Fruit fly (Drosophila melanogaster) whole organism, wandering third instar larva: ENCODE measurements around the gene CG6225.

ENCODE experiments used
- Abd-B ChIP-seq: fragments of >200 bp; optimal IDR thresholded peaks from 2 replicates; lab custom pipeline; 2017; ENCODE audit warnings: missing biosample characterization, missing genetic modification characterization
- CrebA ChIP-seq: fragments of 200-800 bp; sonication (Bioruptor generic); optimal IDR thresholded peaks from 2 replicates; lab custom pipeline; 2016; ENCODE audit warnings: missing biosample characterization, mild to moderate bottlenecking, missing genetic modification characterization, borderline replicate concordance
- Dif ChIP-seq: fragments of 200-275, 200-300 bp; sonication (Bioruptor generic); optimal IDR thresholded peaks from 2 replicates; lab custom pipeline; 2018; ENCODE audit warnings: missing biosample characterization, missing genetic modification characterization; ENCODE audit not compliant: partially characterized antibody
- HLH106 ChIP-seq: fragments of 200-800 bp; optimal IDR thresholded peaks from 3 replicates; lab custom pipeline; 2019; ENCODE audit warnings: missing biosample characterization, mild to moderate bottlenecking, missing genetic modification characterization, moderate library complexity
- Hnf4 ChIP-seq: fragments of 200-800 bp; sonication (Bioruptor generic); optimal IDR thresholded peaks from 2 replicates; lab custom pipeline; 2016; ENCODE audit warnings: missing biosample characterization, mild to moderate bottlenecking, missing genetic modification characterization
- Hr78 ChIP-seq: fragments of >200 bp; optimal IDR thresholded peaks from 2 replicates; lab custom pipeline; 2017; ENCODE audit warnings: missing biosample characterization, missing genetic modification characterization
- Hr83 ChIP-seq: fragments of 200-300 bp; sonication (Bioruptor generic); optimal IDR thresholded peaks from 2 replicates; lab custom pipeline; 2016; ENCODE audit warnings: missing biosample characterization, mild to moderate bottlenecking, missing genetic modification characterization, moderate library complexity; ENCODE audit not compliant: poor library complexity, severe bottlenecking
- Jra ChIP-seq: sonication (Bioruptor generic); optimal IDR thresholded peaks from 2 replicates; lab custom pipeline; 2016; ENCODE audit warnings: missing biosample characterization, missing genetic modification characterization
- Myc ChIP-seq: fragments of >200 bp; optimal IDR thresholded peaks from 2 replicates; lab custom pipeline; 2017
- N ChIP-seq: fragments of >200 bp; optimal IDR thresholded peaks from 2 replicates; lab custom pipeline; 2018; ENCODE audit warnings: missing biosample characterization, missing external identifiers, missing genetic modification characterization
- OdsH ChIP-seq: fragments of 200-800 bp; sonication (Bioruptor generic); optimal IDR thresholded peaks from 2 replicates; lab custom pipeline; 2016; ENCODE audit warnings: missing biosample characterization, mild to moderate bottlenecking, missing genetic modification characterization
- Rel ChIP-seq, 2 experiments: fragments of 200-800 bp; sonication (Bioruptor generic) in 1 of 2; optimal IDR thresholded peaks; 2 replicates in 1 of 2; 3 replicates in 1 of 2; lab custom pipeline; 2016 to 2019; ENCODE audit warnings: mild to moderate bottlenecking in 2 of 2, missing biosample characterization in 2 of 2, missing genetic modification characterization in 2 of 2, moderate library complexity in 1 of 2
- Vsx2 ChIP-seq: fragments of 200-300, 225-300 bp; sonication (Bioruptor generic); optimal IDR thresholded peaks from 2 replicates; lab custom pipeline; 2018; ENCODE audit warnings: missing biosample characterization, missing genetic modification characterization; ENCODE audit not compliant: partially characterized antibody
- br ChIP-seq: fragments of 200-800 bp; sonication (Bioruptor generic); optimal IDR thresholded peaks from 2 replicates; lab custom pipeline; 2016; ENCODE audit warnings: missing biosample characterization, missing genetic modification characterization
- brk ChIP-seq: fragments of 200-800 bp; sonication (Bioruptor generic); optimal IDR thresholded peaks from 2 replicates; lab custom pipeline; 2016; ENCODE audit warnings: missing biosample characterization, mild to moderate bottlenecking, missing genetic modification characterization
- dmrt93B ChIP-seq: fragments of 200-800 bp; sonication (Bioruptor generic); optimal IDR thresholded peaks from 2 replicates; lab custom pipeline; 2018; ENCODE audit warnings: missing biosample characterization, mild to moderate bottlenecking, missing genetic modification characterization
- dsf ChIP-seq: sonication (Bioruptor generic); optimal IDR thresholded peaks from 2 replicates; lab custom pipeline; 2016; ENCODE audit warnings: missing biosample characterization, missing genetic modification characterization, borderline replicate concordance
- ey ChIP-seq: fragments of 200-800 bp; sonication (Bioruptor generic); optimal IDR thresholded peaks from 2 replicates; lab custom pipeline; 2016; ENCODE audit warnings: missing biosample characterization, missing genetic modification characterization
- foxo ChIP-seq, 2 experiments: fragments of 200-800 bp; sonication (Bioruptor generic); optimal IDR thresholded peaks; 2 replicates in 1 of 2; 3 replicates in 1 of 2; lab custom pipeline; 2016 to 2017; ENCODE audit warnings: missing biosample characterization in 2 of 2, missing genetic modification characterization in 2 of 2
- fru ChIP-seq: fragments of 200-800 bp; sonication (Bioruptor generic); optimal IDR thresholded peaks from 3 replicates; lab custom pipeline; 2016; ENCODE audit warnings: missing biosample characterization, mild to moderate bottlenecking, missing genetic modification characterization
- h ChIP-seq: fragments of 200-800 bp; sonication (Bioruptor generic); optimal IDR thresholded peaks from 3 replicates; lab custom pipeline; 2016; ENCODE audit warnings: missing biosample characterization, mild to moderate bottlenecking, missing genetic modification characterization
- jim ChIP-seq: fragments of 175-275, 200-325 bp; sonication (Bioruptor generic); optimal IDR thresholded peaks from 2 replicates; lab custom pipeline; 2016; ENCODE audit warnings: missing biosample characterization, mild to moderate bottlenecking, missing genetic modification characterization
- lola ChIP-seq: fragments of >200 bp; optimal IDR thresholded peaks from 2 replicates; lab custom pipeline; 2017; ENCODE audit warnings: missing biosample characterization, missing genetic modification characterization
- pan ChIP-seq: fragments of >200 bp; optimal IDR thresholded peaks from 2 replicates; lab custom pipeline; 2017
- psq ChIP-seq: fragments of 200-800 bp; sonication (Bioruptor generic); optimal IDR thresholded peaks from 3 replicates; lab custom pipeline; 2017; ENCODE audit warnings: missing biosample characterization, mild to moderate bottlenecking, missing genetic modification characterization, moderate library complexity
- sage ChIP-seq: fragments of 200-800 bp; sonication (Bioruptor generic); optimal IDR thresholded peaks from 2 replicates; lab custom pipeline; 2016; ENCODE audit warnings: missing biosample characterization, mild to moderate bottlenecking, missing genetic modification characterization
- sv ChIP-seq: fragments of 200-800 bp; sonication (Bioruptor generic); optimal IDR thresholded peaks from 3 replicates; lab custom pipeline; 2016; ENCODE audit warnings: missing biosample characterization, missing genetic modification characterization
- tai ChIP-seq: sonication (Bioruptor generic); optimal IDR thresholded peaks from 2 replicates; lab custom pipeline; 2016; ENCODE audit warnings: missing biosample characterization, missing genetic modification characterization

CG6225 gene

dm6 chr3R:12650537-12650936 is 3.8 kb upstream of the CG6225 start:
- no peak for TF ChIP-seq foxo (GFP tag; optimal IDR thresholded peaks at IDR 0.05; lab: Kevin White, UChicago)
- TF ChIP-seq fru (GFP tag; lab: Kevin White, UChicago) = no peak
- TF ChIP-seq brk (GFP tag; lab: Kevin White, UChicago) = no peak
- TF ChIP-seq dsf (GFP tag; lab: Kevin White, UChicago) = no peak
- no peak for TF ChIP-seq lola (GFP tag; lab: Kevin White, UChicago)
- TF ChIP-seq Rel (GFP tag; optimal IDR thresholded peaks at IDR 0.05; lab: Kevin White, UChicago) = no peak
- TF ChIP-seq Rel (tag; optimal IDR thresholded peaks at IDR 0.05; lab: Kevin White, UChicago) = no peak
- TF ChIP-seq jim (GFP tag; lab: Kevin White, UChicago) = no peak
- TF ChIP-seq Myc (lab: Kevin White, UChicago) = no peak
- TF ChIP-seq N (GFP tag; lab: Kevin White, UChicago) = no peak
- TF ChIP-seq tai = no peak
- no peak for TF ChIP-seq pan
- no peak for TF ChIP-seq Dif (GFP tag; lab: Kevin White, UChicago)
- no peak for TF ChIP-seq br
- TF ChIP-seq Vsx2 (GFP tag; lab: Kevin White, UChicago) = no peak
- TF ChIP-seq sage = no peak
- no peak for TF ChIP-seq OdsH (GFP tag; lab: Kevin White, UChicago)
- no peak for TF ChIP-seq dmrt93B (GFP tag; lab: Kevin White, UChicago)
- TF ChIP-seq ey = no peak
- no peak for TF ChIP-seq Hr83 (GFP tag; lab: Kevin White, UChicago)

DNA sequence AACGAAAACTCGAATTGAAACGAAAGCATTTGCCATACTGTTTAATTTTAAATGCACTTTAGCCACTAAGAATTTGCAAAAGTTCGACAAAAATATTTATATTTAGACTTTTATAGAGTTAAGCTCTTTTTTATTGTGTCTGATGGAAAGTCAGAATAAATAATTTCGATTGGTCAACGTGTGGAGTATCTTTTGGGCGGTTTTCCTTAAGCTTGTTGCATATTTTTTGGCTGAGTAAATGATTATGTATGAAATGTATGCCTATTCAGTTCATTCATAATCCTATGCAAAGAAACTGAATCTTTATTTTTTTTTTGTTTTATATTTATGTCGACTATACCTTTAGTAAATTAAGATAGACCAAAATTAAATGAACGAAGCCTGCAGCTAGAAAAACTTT is 1.6 kb upstream of the CG6225 start:
- peak; percentile 83 for TF ChIP-seq Myc (lab: Kevin White, UChicago)
- TF ChIP-seq dsf (GFP tag; lab: Kevin White, UChicago) = no peak
- TF ChIP-seq N (GFP tag; lab: Kevin White, UChicago) = peak; percentile 13

dm6 chr3R:12653511-12654252 is 695 bp upstream of the CG6225 start:
- TF ChIP-seq Dif (GFP tag; lab: Kevin White, UChicago) (no peak), jim (GFP tag; lab: Kevin White, UChicago) (no peak), Hnf4 (GFP tag; lab: Kevin White, UChicago) (no peak), Hr83 (GFP tag; lab: Kevin White, UChicago) (no peak), tai (no peak), psq (GFP tag; lab: Kevin White, UChicago) (no peak), sv (peak; percentile 61), h (no peak)

DNA sequence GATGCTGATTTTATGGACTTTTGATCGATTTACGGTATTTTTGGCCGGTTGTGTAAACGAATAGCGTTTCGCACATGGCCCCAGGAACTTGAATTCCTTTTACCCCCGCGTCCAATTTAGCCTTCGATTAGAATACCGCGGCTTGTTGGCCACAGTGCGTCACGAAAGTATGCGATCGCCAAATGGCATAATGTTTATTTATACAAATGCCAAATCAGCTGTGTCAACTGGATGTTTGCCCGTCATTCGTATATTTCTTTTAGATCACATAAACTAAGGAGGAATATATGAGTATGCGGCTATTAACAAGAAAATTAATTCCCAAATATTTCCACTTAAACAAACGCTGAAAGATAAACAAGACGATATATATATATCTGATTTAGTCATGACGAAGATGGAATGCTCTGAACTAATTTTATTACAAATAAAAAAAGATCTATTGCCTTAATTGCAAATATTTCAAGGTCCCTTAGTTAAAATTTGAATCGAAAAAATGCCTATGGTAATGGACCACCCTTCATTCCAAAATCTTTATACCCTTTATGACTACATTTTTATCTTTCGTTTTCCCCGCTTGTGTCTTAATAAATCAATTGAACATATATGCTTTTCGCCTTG is 2.7 kb downstream of the CG6225 start:
- TF ChIP-seq Hr83 (GFP tag; lab: Kevin White, UChicago) (no peak), OdsH (GFP tag; lab: Kevin White, UChicago) (peak; percentile 4)

DNA sequence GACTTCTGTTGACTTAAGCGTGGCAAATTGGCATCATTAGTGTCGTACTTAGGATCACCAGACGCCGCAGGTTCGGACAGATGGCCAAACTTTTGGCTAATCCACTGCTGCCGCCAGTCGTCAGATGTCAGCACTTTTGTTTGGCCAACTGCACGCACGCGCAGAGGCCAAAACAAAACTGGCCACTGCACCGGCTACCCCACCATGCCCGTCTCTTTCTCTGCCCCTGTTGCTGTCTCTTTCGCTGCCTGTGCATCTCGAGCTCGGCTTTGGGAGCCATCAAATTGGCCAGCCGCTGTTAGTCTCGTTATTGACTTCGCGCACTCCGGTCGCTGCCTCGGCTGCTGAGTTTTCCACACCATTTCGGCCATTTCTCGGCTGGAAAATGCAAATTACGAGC is 8.2 kb downstream of the CG6225 start, which contains the start of gene CG14395:
TSS of gene CG14395 (plus strand) at position 301 of the 400 bp plus-strand sequence.
- TF ChIP-seq tai (no peak), br (no peak), sv (no peak), fru (GFP tag; lab: Kevin White, UChicago) (no peak), psq (GFP tag; lab: Kevin White, UChicago) (no peak), Hnf4 (GFP tag; lab: Kevin White, UChicago) (no peak), jim (GFP tag; lab: Kevin White, UChicago) (no peak)

dm6 chr3R:12666206-12666834 is 11.9 kb downstream of the CG6225 start:
- TF ChIP-seq pan (no peak), Jra (GFP tag; lab: Kevin White, UChicago) (no peak), CrebA (GFP tag; lab: Kevin White, UChicago) (no peak), Hr78 (GFP tag; lab: Kevin White, UChicago) (no peak), Hr83 (GFP tag; lab: Kevin White, UChicago) (no peak), Myc (lab: Kevin White, UChicago) (no peak), Abd-B (GFP tag; lab: Kevin White, UChicago) (no peak), HLH106 (no peak), brk (GFP tag; lab: Kevin White, UChicago) (no peak), tai (no peak), Vsx2 (GFP tag; lab: Kevin White, UChicago) (no peak), jim (GFP tag; lab: Kevin White, UChicago) (no peak), Dif (GFP tag; lab: Kevin White, UChicago) (no peak), h (no peak)
- TF ChIP-seq, all 38 proteins: peak for 0
